Fruit fly (Drosophila melanogaster) whole organism, embryonic: ENCODE results near the gene CG5853.

Source experiments
- Awh ChIP-seq: fragments of 200-800 bp; sonication (Bioruptor generic); IDR thresholded peaks from 2 replicates; pipeline ENCODE4, ENCODE4 v1.3.6; 2022; ENCODE audit warnings: missing biosample characterization, missing genetic modification characterization
- BEAF-32 ChIP-seq: fragments of 200-800 bp; sonication (Bioruptor generic); optimal IDR thresholded peaks from 3 replicates; lab custom pipeline; 2017; ENCODE audit warnings: missing biosample characterization, missing genetic modification characterization, mild to moderate bottlenecking, moderate library complexity, missing genetic modification reagents
- BtbVII ChIP-seq: fragments of 200-800 bp; sonication (Bioruptor generic); optimal IDR thresholded peaks from 3 replicates; lab custom pipeline; 2017; ENCODE audit warnings: missing biosample characterization, mild to moderate bottlenecking, missing genetic modification characterization
- CG1024 ChIP-seq: fragments of 200-800 bp; sonication (Bioruptor generic); IDR thresholded peaks from 2 replicates; pipeline ENCODE4 v1.3.6; 2022; ENCODE audit warnings: missing biosample characterization, missing genetic modification characterization
- CG11456 ChIP-seq: fragments of 200-800 bp; sonication (Bioruptor generic); IDR thresholded peaks from 3 replicates; pipeline ENCODE4 v1.3.6; 2022; ENCODE audit warnings: missing biosample characterization, missing genetic modification characterization
- CG11504 ChIP-seq: fragments of 200-800 bp; sonication (Bioruptor generic); optimal IDR thresholded peaks from 3 replicates; lab custom pipeline; 2019; ENCODE audit warnings: missing biosample characterization, mild to moderate bottlenecking, missing genetic modification characterization, moderate library complexity
- CG11560 ChIP-seq: fragments of 200-800 bp; sonication (Bioruptor generic); IDR thresholded peaks from 3 replicates; pipeline ENCODE4 v1.3.6; 2022; ENCODE audit warnings: missing biosample characterization, missing genetic modification characterization
- CG13296 ChIP-seq: fragments of 200-800 bp; sonication (Bioruptor generic); optimal IDR thresholded peaks from 3 replicates; lab custom pipeline; 2018; ENCODE audit warnings: missing biosample characterization, mild to moderate bottlenecking, missing genetic modification characterization
- CG15011 ChIP-seq: fragments of 200-800 bp; sonication (Bioruptor generic); optimal IDR thresholded peaks from 3 replicates; lab custom pipeline; 2018; ENCODE audit warnings: missing biosample characterization, mild to moderate bottlenecking, missing genetic modification characterization
- CG17186 ChIP-seq: fragments of 200-800 bp; sonication (Bioruptor generic); optimal IDR thresholded peaks from 3 replicates; lab custom pipeline; 2017; ENCODE audit warnings: missing biosample characterization, missing genetic modification reagents, missing genetic modification characterization
- CG18262 ChIP-seq: fragments of 200-800 bp; optimal IDR thresholded peaks from 3 replicates; lab custom pipeline; 2019; ENCODE audit warnings: missing biosample characterization, mild to moderate bottlenecking, missing genetic modification characterization, moderate library complexity
- CG2116 ChIP-seq: fragments of 200-800 bp; sonication (Bioruptor generic); optimal IDR thresholded peaks from 3 replicates; lab custom pipeline; 2018; ENCODE audit warnings: missing biosample characterization, mild to moderate bottlenecking, missing genetic modification characterization
- CG32532 ChIP-seq: fragments of 200-800 bp; sonication (Bioruptor generic); IDR thresholded peaks from 2 replicates; pipeline ENCODE4 v1.3.6; 2022; ENCODE audit warnings: missing biosample characterization, missing genetic modification characterization
- CG3407 ChIP-seq: fragments of 200-800 bp; sonication (Bioruptor generic); optimal IDR thresholded peaks from 2 replicates; lab custom pipeline; 2018; ENCODE audit warnings: missing biosample characterization, mild to moderate bottlenecking, missing genetic modification characterization
- CG34422 ChIP-seq: fragments of 200-800 bp; sonication (Bioruptor generic); IDR thresholded peaks from 3 replicates; pipeline ENCODE4 v1.3.6; 2022; ENCODE audit warnings: missing biosample characterization, missing genetic modification characterization
- CG3847 ChIP-seq: fragments of 200-800 bp; sonication (Bioruptor generic); IDR thresholded peaks from 2 replicates; pipeline ENCODE4 v1.3.6; 2022; ENCODE audit warnings: missing biosample characterization, missing genetic modification characterization
- CG3995 ChIP-seq: fragments of 200-800 bp; sonication (Bioruptor generic); optimal IDR thresholded peaks from 3 replicates; lab custom pipeline; 2016; ENCODE audit warnings: missing biosample characterization, missing genetic modification characterization
- CG4424 ChIP-seq: fragments of 200-800 bp; sonication (Bioruptor generic); optimal IDR thresholded peaks from 3 replicates; lab custom pipeline; 2016; ENCODE audit warnings: missing biosample characterization, missing genetic modification characterization
- CG5180 ChIP-seq: fragments of 200-800 bp; sonication (Bioruptor generic); optimal IDR thresholded peaks from 3 replicates; lab custom pipeline; 2017; ENCODE audit warnings: missing biosample characterization, missing genetic modification characterization, mild to moderate bottlenecking, moderate library complexity, missing genetic modification reagents
- CG6683 ChIP-seq: fragments of 200-800 bp; sonication (Bioruptor generic); optimal IDR thresholded peaks from 2 replicates; lab custom pipeline; 2017; ENCODE audit warnings: missing biosample characterization, mild to moderate bottlenecking, missing genetic modification characterization, missing genetic modification reagents
- CG7928 ChIP-seq: fragments of 200-800 bp; sonication (Bioruptor generic); optimal IDR thresholded peaks from 2 replicates; lab custom pipeline; 2017; ENCODE audit warnings: missing biosample characterization, mild to moderate bottlenecking, missing genetic modification characterization
- CG8924 ChIP-seq: fragments of 200-800 bp; optimal IDR thresholded peaks from 3 replicates; lab custom pipeline; 2019; ENCODE audit warnings: missing biosample characterization, mild to moderate bottlenecking, missing genetic modification characterization, moderate library complexity
- CG8944 ChIP-seq: fragments of 200-800 bp; sonication (Bioruptor generic); optimal IDR thresholded peaks from 3 replicates; lab custom pipeline; 2016; ENCODE audit warnings: missing biosample characterization, missing genetic modification characterization
- CoRest ChIP-seq: fragments of 200-800 bp; sonication (Bioruptor generic); optimal IDR thresholded peaks from 3 replicates; lab custom pipeline; 2018; ENCODE audit warnings: missing biosample characterization, mild to moderate bottlenecking, missing genetic modification characterization, moderate library complexity
- Doc3 ChIP-seq: fragments of 200-800 bp; sonication (Bioruptor generic); IDR thresholded peaks from 3 replicates; pipeline ENCODE4 v1.3.6; 2022; ENCODE audit warnings: missing biosample characterization, missing genetic modification characterization; ENCODE audit not compliant: partially characterized antibody
- Eip74EF ChIP-seq, 2 experiments: fragments of 200-800 bp in 1 of 2; fragments of >200 bp in 1 of 2; sonication (Bioruptor generic) in 1 of 2; optimal IDR thresholded peaks; 2 replicates each; lab custom pipeline; 2017 to 2019; ENCODE audit warnings: missing biosample characterization in 2 of 2, missing genetic modification characterization in 2 of 2, mild to moderate bottlenecking in 1 of 2, moderate library complexity in 1 of 2
- Ets97D ChIP-seq: fragments of 200-800 bp; sonication (Bioruptor generic); optimal IDR thresholded peaks from 3 replicates; lab custom pipeline; 2016; ENCODE audit warnings: missing biosample characterization, missing genetic modification characterization
- Gug ChIP-seq: fragments of 200-800 bp; sonication (Bioruptor generic); IDR thresholded peaks from 4 replicates; pipeline ENCODE4 v1.3.6; 2022; ENCODE audit warnings: missing biosample characterization, missing genetic modification characterization
- HLH3B ChIP-seq: fragments of 200-800 bp; sonication (Bioruptor generic); IDR thresholded peaks from 2 replicates; pipeline ENCODE4 v1.3.6; 2022; ENCODE audit warnings: missing biosample characterization, missing genetic modification characterization
- Hr3 ChIP-seq: fragments of 200-800 bp; sonication (Bioruptor generic); optimal IDR thresholded peaks from 3 replicates; lab custom pipeline; 2016; ENCODE audit warnings: missing biosample characterization, missing genetic modification characterization
- Mrtf ChIP-seq: fragments of 200-800 bp; sonication (Bioruptor generic); IDR thresholded peaks from 3 replicates; pipeline ENCODE4 v1.3.6; 2022; ENCODE audit warnings: missing biosample characterization, missing genetic modification characterization
- Nf-YC ChIP-seq: fragments of 200-800 bp; optimal IDR thresholded peaks from 3 replicates; lab custom pipeline; 2019; ENCODE audit warnings: missing biosample characterization, mild to moderate bottlenecking, missing genetic modification characterization, moderate library complexity
- Sox102F ChIP-seq: fragments of 200-800 bp; sonication (Bioruptor generic); optimal IDR thresholded peaks from 2 replicates; lab custom pipeline; 2018; ENCODE audit warnings: missing biosample characterization, mild to moderate bottlenecking, missing genetic modification characterization, moderate library complexity
- TFAM ChIP-seq: fragments of 200-800 bp; sonication (Bioruptor generic); optimal IDR thresholded peaks from 2 replicates; lab custom pipeline; 2017; ENCODE audit warnings: missing biosample characterization, missing genetic modification characterization, inconsistent platforms
- bigmax ChIP-seq: fragments of 200-800 bp; sonication (Bioruptor generic); optimal IDR thresholded peaks from 2 replicates; lab custom pipeline; 2018; ENCODE audit warnings: missing biosample characterization, mild to moderate bottlenecking, missing genetic modification characterization
- da ChIP-seq: fragments of 200-800 bp; sonication (Bioruptor generic); optimal IDR thresholded peaks from 2 replicates; lab custom pipeline; 2016; ENCODE audit warnings: missing biosample characterization, missing genetic modification characterization
- dpn ChIP-seq, 2 experiments: fragments of 200-800 bp; sonication (Bioruptor generic); optimal IDR thresholded peaks; 3 replicates each; lab custom pipeline; 2016; ENCODE audit warnings: missing biosample characterization in 2 of 2, missing genetic modification characterization in 2 of 2
- exex ChIP-seq: fragments of 200-800 bp; sonication (Bioruptor generic); optimal IDR thresholded peaks from 4 replicates; lab custom pipeline; 2018; ENCODE audit warnings: missing biosample characterization, mild to moderate bottlenecking, missing genetic modification characterization, moderate library complexity
- grau ChIP-seq: fragments of 200-800 bp; optimal IDR thresholded peaks from 3 replicates; lab custom pipeline; 2019; ENCODE audit warnings: missing biosample characterization, mild to moderate bottlenecking, missing genetic modification characterization, moderate library complexity
- hb ChIP-seq: fragments of 200-800 bp; sonication (Bioruptor generic); IDR thresholded peaks from 3 replicates; pipeline ENCODE4 v1.3.6; 2022; ENCODE audit warnings: missing biosample characterization, missing genetic modification characterization; ENCODE audit not compliant: partially characterized antibody
- her ChIP-seq: fragments of 200-800 bp; sonication (Bioruptor generic); optimal IDR thresholded peaks from 2 replicates; lab custom pipeline; 2016; ENCODE audit warnings: missing biosample characterization, missing genetic modification characterization
- nmo ChIP-seq: fragments of 200-800 bp; sonication (Bioruptor generic); optimal IDR thresholded peaks from 2 replicates; lab custom pipeline; 2018; ENCODE audit warnings: missing biosample characterization, mild to moderate bottlenecking, missing genetic modification characterization, moderate library complexity
- pb ChIP-seq: fragments of 200-800 bp; sonication (Bioruptor generic); optimal IDR thresholded peaks from 3 replicates; lab custom pipeline; 2016; ENCODE audit warnings: missing biosample characterization, missing genetic modification characterization
- shn ChIP-seq: fragments of 200-800 bp; sonication (Bioruptor generic); optimal IDR thresholded peaks from 3 replicates; lab custom pipeline; 2016; ENCODE audit warnings: missing biosample characterization, missing genetic modification characterization
- slou ChIP-seq: fragments of 200-800 bp; sonication (Bioruptor generic); optimal IDR thresholded peaks from 3 replicates; lab custom pipeline; 2016; ENCODE audit warnings: missing biosample characterization, missing genetic modification characterization
- trem ChIP-seq: fragments of 200-800 bp; optimal IDR thresholded peaks from 3 replicates; lab custom pipeline; 2019; ENCODE audit warnings: missing biosample characterization, mild to moderate bottlenecking, missing genetic modification characterization, moderate library complexity
- tup ChIP-seq: fragments of 200-800 bp; sonication (Bioruptor generic); optimal IDR thresholded peaks from 2 replicates; lab custom pipeline; 2016; ENCODE audit warnings: missing biosample characterization, mild to moderate bottlenecking, missing genetic modification characterization, moderate library complexity

Gene CG5853

DNA sequence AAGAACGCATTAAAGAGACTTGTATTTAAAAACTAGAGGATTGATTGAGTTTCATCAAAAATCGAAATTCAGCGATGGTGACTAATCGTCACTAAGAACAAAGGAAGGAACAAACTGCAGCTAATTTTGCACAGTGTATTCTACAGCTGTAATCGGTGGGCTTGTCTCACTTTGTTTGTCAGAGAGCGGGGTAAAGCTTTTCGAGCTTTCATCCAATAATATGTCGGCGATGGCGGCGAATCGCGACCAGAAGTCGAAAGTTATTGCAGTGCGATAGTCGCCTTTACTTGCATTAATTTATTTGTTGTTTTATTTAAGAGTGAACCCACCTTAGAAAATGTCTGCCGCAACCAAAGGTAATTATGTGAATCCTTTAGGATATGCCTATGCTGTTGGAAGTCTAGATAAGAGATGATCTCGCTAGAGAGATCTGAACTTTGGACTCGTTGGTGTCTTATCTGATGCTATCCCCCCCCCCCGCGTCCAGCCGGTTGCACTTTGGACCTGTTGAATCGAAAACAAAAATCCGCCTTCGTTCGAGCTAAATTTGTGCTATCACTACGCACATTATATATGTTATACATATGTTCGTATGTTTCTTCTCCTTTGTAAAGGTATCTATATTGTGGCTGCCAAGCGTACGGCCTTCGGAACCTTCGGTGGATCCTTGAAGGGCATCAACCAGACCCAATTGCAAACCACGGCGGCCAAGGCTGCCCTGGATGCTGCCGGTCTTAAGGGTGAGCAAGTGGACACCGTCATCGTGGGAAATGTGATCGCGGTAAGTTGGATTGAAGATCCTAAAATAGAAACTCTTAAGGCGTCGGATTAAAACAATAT lies 32.2 kb downstream of the CG5853 start, which contains the start of gene yip2 (continued):
- peak; percentile 38 to 68 for TF ChIP-seq dpn (GFP tag; optimal IDR thresholded peaks at IDR 0.05; lab: Kevin White, UChicago)
- no peak for TF ChIP-seq Mrtf
- no peak for TF ChIP-seq pb (GFP tag; lab: Kevin White, UChicago)
- TF ChIP-seq CG3407 (GFP tag; lab: Kevin White, UChicago): peak; percentile 37
- peak; percentile 21 for TF ChIP-seq CG8944
- TF ChIP-seq CG5180 (GFP tag; lab: Kevin White, UChicago): peak; percentile 29
- TF ChIP-seq CG1024: 0 out of 2 replicates have a peak, but pooled peaks have one; percentile 23
- peak; percentile 75 for TF ChIP-seq her (GFP tag; lab: Kevin White, UChicago)
- TF ChIP-seq Hr3 (GFP tag; lab: Kevin White, UChicago): peak; percentile 16
- TF ChIP-seq slou: no peak
- peak; percentile 65 for TF ChIP-seq HLH3B (GFP tag; lab: Robert Waterston, UW)
- peak; percentile 36 for TF ChIP-seq CG6683 (GFP tag; lab: Kevin White, UChicago)
- peak; percentile 57 for TF ChIP-seq exex (tag; lab: Kevin White, UChicago)
- no peak for TF ChIP-seq tup
- TF ChIP-seq BtbVII: peak; percentile 71
- TF ChIP-seq CG32532 (GFP tag; lab: Robert Waterston, UW): peak; percentile 63; the same call in 1 of the 2 replicates
- TF ChIP-seq Sox102F (GFP tag; lab: Kevin White, UChicago): peak; percentile 74
- peak in 1 of 2 experiments; percentile 65 for TF ChIP-seq Eip74EF (GFP tag; optimal IDR thresholded peaks at IDR 0.05; lab: Kevin White, UChicago)
- peak; percentile 63; the same call in 2 of the 3 replicates for TF ChIP-seq CG11456 (GFP tag; lab: Robert Waterston, UW)
- TF ChIP-seq grau (tag; lab: Kevin White, UChicago): peak; percentile 70
- TF ChIP-seq da: no peak
- TF ChIP-seq CG15011: no peak
- no peak for TF ChIP-seq CG11560 (tag; lab: Robert Waterston, UW)
- TF ChIP-seq shn (GFP tag; lab: Kevin White, UChicago): peak; percentile 60

DNA sequence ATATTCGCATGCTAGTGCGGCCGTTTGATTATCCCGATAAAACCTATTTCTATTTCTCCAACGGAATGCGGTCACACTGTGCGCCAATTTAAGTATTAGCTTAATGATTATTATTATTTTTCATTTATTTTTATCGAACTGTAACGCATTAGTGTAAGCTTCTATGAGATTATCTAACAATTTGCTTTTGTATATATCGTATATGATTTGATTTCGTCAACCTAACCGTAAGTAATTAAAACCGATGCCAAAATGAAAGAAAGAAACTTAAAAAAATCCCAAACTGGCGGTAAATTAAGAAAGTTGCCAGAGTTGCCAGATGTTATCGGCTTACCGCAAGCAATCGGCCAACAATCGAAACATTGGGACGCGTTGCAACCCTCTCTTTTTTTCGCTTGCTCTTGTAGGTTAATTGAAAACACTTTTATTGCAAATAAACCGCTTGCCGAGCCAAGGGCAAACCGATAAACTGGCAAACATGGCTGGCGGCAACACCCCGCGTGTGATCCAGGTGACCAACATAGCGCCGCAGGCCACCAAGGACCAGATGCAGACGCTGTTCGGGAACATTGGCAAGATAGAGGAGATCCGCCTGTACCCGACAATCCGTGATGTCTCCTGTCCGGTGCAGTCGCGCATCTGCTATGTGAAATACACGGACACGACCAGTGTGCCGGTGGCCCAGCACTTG lies 34.7 kb downstream of the CG5853 start, which contains the start of the genes Etl1 and Srp54:
Gene Etl1, minus strand, starts transcription at position 39 of the 691 bp plus-strand sequence.
Gene Srp54, plus strand, starts transcription at position 342 of the 691 bp plus-strand sequence.
- TF ChIP-seq hb (GFP tag; lab: Robert Waterston, UW): no peak
- TF ChIP-seq exex (tag; lab: Kevin White, UChicago): peak; percentile 1
- TF ChIP-seq CG13296 (GFP tag; lab: Kevin White, UChicago): no peak
- TF ChIP-seq CG17186 (GFP tag; lab: Kevin White, UChicago): peak; percentile 68
- TF ChIP-seq CG4424 (GFP tag; lab: Kevin White, UChicago): peak; percentile 2
- peak; percentile 22 for TF ChIP-seq CG3995 (GFP tag; lab: Kevin White, UChicago)
- peak; percentile 39; the same call in 1 of the 2 replicates for TF ChIP-seq CG3847 (GFP tag; lab: Robert Waterston, UW)
- TF ChIP-seq trem (tag; lab: Kevin White, UChicago): peak; percentile 75
- TF ChIP-seq TFAM (GFP tag; lab: Kevin White, UChicago): no peak
- TF ChIP-seq CG18262 (tag; lab: Kevin White, UChicago): no peak
- TF ChIP-seq CoRest (tag; lab: Kevin White, UChicago): peak; percentile 44
- TF ChIP-seq CG11504: peak; percentile 11
- TF ChIP-seq CG8924 (tag; lab: Kevin White, UChicago): peak; percentile 10
- TF ChIP-seq Awh (GFP tag; lab: Robert Waterston, UW): no peak
- peak; percentile 35 for TF ChIP-seq Nf-YC
- peak; percentile 63 for TF ChIP-seq BEAF-32 (GFP tag; lab: Kevin White, UChicago)
- 0 out of 3 replicates have a peak, but pooled peaks have one; percentile 25 for TF ChIP-seq CG34422 (GFP tag; lab: Robert Waterston, UW)
- TF ChIP-seq Ets97D (GFP tag; lab: Kevin White, UChicago): peak; percentile 9
- TF ChIP-seq Gug (GFP tag; lab: Robert Waterston, UW): peak; percentile 39; the same call in 2 of the 4 replicates
- TF ChIP-seq nmo (GFP tag; lab: Kevin White, UChicago): peak; percentile 42
- TF ChIP-seq CG7928 (GFP tag; lab: Kevin White, UChicago): no peak
- peak; percentile 75 for TF ChIP-seq bigmax
- no peak; the same call in 2 of the 3 replicates for TF ChIP-seq Doc3
- TF ChIP-seq CG2116 (GFP tag; lab: Kevin White, UChicago): peak; percentile 91
